Worm (Caenorhabditis elegans) whole organism, young adult: ENCODE data around the gene C18D11.3.

Source experiments
- B0019.2 ChIP-seq: fragments of 200-800 bp; sonication (Bioruptor generic); conservative IDR thresholded peaks from 2 replicates; pipeline ENCODE4 v1.3.6; 2022; ENCODE audit warnings: missing genetic modification reagents, missing genetic modification characterization, missing compliant biosample characterization
- C17E4.6 ChIP-seq: fragments of 200-800 bp; sonication (Bioruptor generic); IDR thresholded peaks from 2 replicates; pipeline ENCODE4 v1.3.6; 2022; ENCODE audit warnings: missing genetic modification reagents, missing genetic modification characterization, missing compliant biosample characterization
- F10E7.11 ChIP-seq: sonication (generic microtip); optimal IDR thresholded peaks from 2 replicates; lab custom pipeline; 2017; ENCODE audit warnings: mild to moderate bottlenecking, missing genetic modification characterization, moderate library complexity, missing compliant biosample characterization
- F23B12.7 ChIP-seq: sonication (generic microtip); optimal IDR thresholded peaks from 2 replicates; lab custom pipeline; 2017; ENCODE audit warnings: missing genetic modification characterization, mild to moderate bottlenecking, missing compliant biosample characterization, antibody characterized with exemption, moderate library complexity; ENCODE audit not compliant: insufficient read depth
- F33H1.4 ChIP-seq: fragments of 200-800 bp; sonication (Bioruptor generic); IDR thresholded peaks from 2 replicates; pipeline ENCODE4 v1.3.6; 2022; ENCODE audit warnings: missing genetic modification reagents, missing genetic modification characterization, missing compliant biosample characterization
- F39B2.1 ChIP-seq: fragments of 200-800 bp; sonication (Bioruptor generic); IDR thresholded peaks from 2 replicates; pipeline ENCODE4 v1.3.6; 2022; ENCODE audit warnings: missing genetic modification reagents, missing genetic modification characterization, missing compliant biosample characterization
- F57A8.1 ChIP-seq: fragments of 200-800 bp; sonication (Bioruptor generic); optimal IDR thresholded peaks from 2 replicates; lab custom pipeline; 2018; ENCODE audit warnings: mild to moderate bottlenecking, missing genetic modification characterization, moderate library complexity, missing compliant biosample characterization
- Y53F4B.3 ChIP-seq: fragments of 200-800 bp; sonication (Bioruptor generic); IDR thresholded peaks from 2 replicates; pipeline ENCODE4 v1.3.6; 2022; ENCODE audit warnings: missing genetic modification reagents, missing genetic modification characterization, missing compliant biosample characterization
- Y56A3A.18 ChIP-seq: fragments of 200-800 bp; sonication (Bioruptor generic); IDR thresholded peaks from 2 replicates; pipeline ENCODE4 v1.3.6; 2022; ENCODE audit warnings: missing genetic modification reagents, missing genetic modification characterization, missing compliant biosample characterization
- Y79H2A.3 ChIP-seq: fragments of 200-800 bp; sonication (Bioruptor generic); conservative IDR thresholded peaks from 2 replicates; pipeline ENCODE4 v1.3.6; 2022; ENCODE audit warnings: missing genetic modification reagents, missing genetic modification characterization, missing compliant biosample characterization
- akir-1 ChIP-seq: fragments of 200-800 bp; sonication (Bioruptor generic); optimal IDR thresholded peaks from 2 replicates; lab custom pipeline; 2018; ENCODE audit warnings: mild to moderate bottlenecking, missing genetic modification characterization, moderate library complexity, missing compliant biosample characterization
- aptf-2 ChIP-seq: fragments of 200-800 bp; sonication (Bioruptor generic); conservative IDR thresholded peaks from 2 replicates; pipeline ENCODE4 v1.3.6; 2022; ENCODE audit warnings: missing genetic modification reagents, missing genetic modification characterization, missing compliant biosample characterization
- atf-7 ChIP-seq: sonication (generic microtip); optimal IDR thresholded peaks from 2 replicates; lab custom pipeline; 2017; ENCODE audit warnings: mild to moderate bottlenecking, missing genetic modification characterization, missing compliant biosample characterization
- attf-6 ChIP-seq: fragments of 200-800 bp; sonication (Bioruptor generic); IDR thresholded peaks from 2 replicates; pipeline ENCODE4 v1.3.6; 2022; ENCODE audit warnings: missing genetic modification reagents, missing genetic modification characterization, missing compliant biosample characterization
- cebp-1 ChIP-seq, 2 experiments: fragments of 200-800 bp in 1 of 2; sonication (Bioruptor generic) in 1 of 2; sonication (generic microtip) in 1 of 2; IDR thresholded peaks in 1 of 2; optimal IDR thresholded peaks in 1 of 2; 2 replicates each; pipeline versions ENCODE4 v1.3.6 to Lab custom; 2017 to 2022; ENCODE audit warnings: missing compliant biosample characterization in 2 of 2, missing genetic modification characterization in 2 of 2, mild to moderate bottlenecking in 1 of 2, missing genetic modification reagents in 1 of 2, moderate library complexity in 1 of 2
- ceh-27 ChIP-seq: fragments of 200-800 bp; sonication (Bioruptor generic); optimal IDR thresholded peaks from 2 replicates; lab custom pipeline; 2018; ENCODE audit warnings: mild to moderate bottlenecking, missing genetic modification characterization, moderate library complexity, missing compliant biosample characterization
- ceh-40 ChIP-seq: fragments of 200-800 bp; sonication (Bioruptor generic); IDR thresholded peaks from 2 replicates; pipeline ENCODE4 v1.3.6; 2022; ENCODE audit warnings: missing genetic modification characterization, missing compliant biosample characterization
- ceh-91 ChIP-seq: fragments of 200-800 bp; sonication (Bioruptor generic); IDR thresholded peaks from 2 replicates; pipeline ENCODE4 v1.3.6; 2022; ENCODE audit warnings: missing genetic modification reagents, missing genetic modification characterization, missing compliant biosample characterization
- dox-1 ChIP-seq: fragments of 200-800 bp; sonication (Bioruptor generic); IDR thresholded peaks from 2 replicates; pipeline ENCODE4 v1.3.6; 2022; ENCODE audit warnings: missing genetic modification reagents, missing genetic modification characterization, missing compliant biosample characterization
- dpff-1 ChIP-seq: sonication (generic microtip); optimal IDR thresholded peaks from 2 replicates; lab custom pipeline; 2017; ENCODE audit warnings: mild to moderate bottlenecking, missing genetic modification characterization, missing compliant biosample characterization
- dpl-1 ChIP-seq: fragments of 150-350 bp; optimal IDR thresholded peaks from 2 replicates; lab custom pipeline; 2014; ENCODE audit warnings: missing biosample characterization, missing genetic modification reagents, missing genetic modification characterization
- efl-1 ChIP-seq: fragments of 150-350 bp; optimal IDR thresholded peaks from 2 replicates; lab custom pipeline; 2014; ENCODE audit warnings: missing biosample characterization, missing genetic modification reagents, missing genetic modification characterization
- egl-18 ChIP-seq: fragments of 200-800 bp; sonication (Bioruptor generic); IDR thresholded peaks from 2 replicates; pipeline ENCODE4 v1.3.6; 2022; ENCODE audit warnings: missing genetic modification reagents, missing genetic modification characterization, missing compliant biosample characterization
- egl-44 ChIP-seq: fragments of 200-800 bp; sonication (Bioruptor generic); IDR thresholded peaks from 2 replicates; pipeline ENCODE4 v1.3.6; 2022; ENCODE audit warnings: missing genetic modification reagents, missing genetic modification characterization, missing compliant biosample characterization
- ekl-4 ChIP-seq: fragments of 200-800 bp; sonication (Bioruptor generic); IDR thresholded peaks from 2 replicates; pipeline ENCODE4 v1.3.6; 2022; ENCODE audit warnings: missing genetic modification reagents, missing genetic modification characterization, missing compliant biosample characterization
- hlh-26 ChIP-seq: fragments of 200-800 bp; sonication (Bioruptor generic); conservative IDR thresholded peaks from 2 replicates; pipeline ENCODE4 v1.3.6; 2022; ENCODE audit warnings: missing genetic modification reagents, missing genetic modification characterization, missing compliant biosample characterization
- hmg-20 ChIP-seq: fragments of 200-800 bp; sonication (Bioruptor generic); IDR thresholded peaks from 2 replicates; pipeline ENCODE4 v1.3.6; 2022; ENCODE audit warnings: missing genetic modification reagents, missing genetic modification characterization, missing compliant biosample characterization
- let-526 ChIP-seq: fragments of 200-800 bp; sonication (Bioruptor generic); IDR thresholded peaks from 2 replicates; pipeline ENCODE4 v1.3.6; 2022; ENCODE audit warnings: missing genetic modification reagents, missing genetic modification characterization, missing compliant biosample characterization
- lin-26 ChIP-seq: fragments of 200-800 bp; sonication (Bioruptor generic); IDR thresholded peaks from 2 replicates; pipeline ENCODE4 v1.3.6; 2022; ENCODE audit warnings: missing genetic modification reagents, missing genetic modification characterization, missing compliant biosample characterization
- lin-35 ChIP-seq, 3 experiments: fragments of 150-350 bp in 2 of 3; sonication (generic microtip) in 1 of 3; optimal IDR thresholded peaks; 2 replicates each; lab custom pipeline; 2014 to 2018; ENCODE audit warnings: missing biosample characterization in 3 of 3, missing genetic modification characterization in 3 of 3, missing genetic modification reagents in 3 of 3
- lin-54 ChIP-seq: fragments of 200-800 bp; sonication (Bioruptor generic); optimal IDR thresholded peaks from 2 replicates; lab custom pipeline; 2018; ENCODE audit warnings: mild to moderate bottlenecking, missing genetic modification characterization, missing compliant biosample characterization
- lir-1 ChIP-seq: fragments of 200-800 bp; sonication (Bioruptor generic); conservative IDR thresholded peaks from 2 replicates; pipeline ENCODE4 v1.3.6; 2022; ENCODE audit warnings: missing genetic modification reagents, missing genetic modification characterization, missing compliant biosample characterization
- madf-6 ChIP-seq: fragments of 200-800 bp; sonication (Bioruptor generic); IDR thresholded peaks from 2 replicates; pipeline ENCODE4 v1.3.6; 2022; ENCODE audit warnings: missing genetic modification reagents, missing genetic modification characterization, missing compliant biosample characterization
- mcd-1 ChIP-seq: fragments of 200-800 bp; sonication (Bioruptor generic); IDR thresholded peaks from 2 replicates; pipeline ENCODE4 v1.3.6; 2022; ENCODE audit warnings: missing genetic modification reagents, missing genetic modification characterization, missing compliant biosample characterization
- mel-28 ChIP-seq: sonication (generic microtip); optimal IDR thresholded peaks from 2 replicates; lab custom pipeline; 2016; ENCODE audit warnings: borderline replicate concordance, mild to moderate bottlenecking, missing genetic modification characterization, missing compliant biosample characterization
- mes-4 ChIP-seq: sonication (generic microtip); optimal IDR thresholded peaks from 2 replicates; lab custom pipeline; 2016; ENCODE audit warnings: missing genotype, missing genetic modification characterization, missing compliant biosample characterization
- nfya-2 ChIP-seq: fragments of 200-800 bp; sonication (Bioruptor generic); IDR thresholded peaks from 2 replicates; pipeline ENCODE4 v1.3.6; 2022; ENCODE audit warnings: missing genetic modification reagents, missing genetic modification characterization, missing compliant biosample characterization
- nfyb-1 ChIP-seq: fragments of 200-800 bp; sonication (Bioruptor generic); IDR thresholded peaks from 2 replicates; pipeline ENCODE4 v1.3.6; 2022; ENCODE audit warnings: missing genetic modification reagents, missing genetic modification characterization, missing compliant biosample characterization
- nhr-120 ChIP-seq: fragments of 200-800 bp; sonication (Bioruptor generic); IDR thresholded peaks from 2 replicates; pipeline ENCODE4 v1.3.6; 2022; ENCODE audit warnings: missing genetic modification characterization, missing compliant biosample characterization
- nhr-80 ChIP-seq: sonication (generic microtip); optimal IDR thresholded peaks from 2 replicates; lab custom pipeline; 2016; ENCODE audit warnings: missing genetic modification characterization, missing compliant biosample characterization
- pha-4 ChIP-seq: fragments of 150-350 bp; sonication (generic microtip); optimal IDR thresholded peaks from 2 replicates; lab custom pipeline; 2014; ENCODE audit warnings: missing biosample characterization, missing genetic modification reagents, missing genetic modification characterization
- repo-1 ChIP-seq: sonication (generic microtip); optimal IDR thresholded peaks from 2 replicates; lab custom pipeline; 2017; ENCODE audit warnings: mild to moderate bottlenecking, missing genetic modification characterization, missing compliant biosample characterization
- snpc-3.4 ChIP-seq: sonication (generic microtip); optimal IDR thresholded peaks from 2 replicates; lab custom pipeline; 2017; ENCODE audit warnings: missing genetic modification characterization, mild to moderate bottlenecking, missing compliant biosample characterization, antibody characterized with exemption, moderate library complexity, missing genotype, missing genetic modification reagents
- tbx-9 ChIP-seq: sonication (generic microtip); optimal IDR thresholded peaks from 2 replicates; lab custom pipeline; 2016; ENCODE audit warnings: borderline replicate concordance, missing genetic modification characterization, inconsistent platforms, missing compliant biosample characterization
- unc-62 ChIP-seq: fragments of 150-350 bp; optimal IDR thresholded peaks from 2 replicates; lab custom pipeline; 2014; ENCODE audit warnings: missing biosample characterization, missing genetic modification reagents, missing genetic modification characterization
- zfh-2 ChIP-seq: fragments of 200-800 bp; sonication (Bioruptor generic); conservative IDR thresholded peaks from 2 replicates; pipeline ENCODE4 v1.3.6; 2022; ENCODE audit warnings: missing genetic modification reagents, missing genetic modification characterization, missing compliant biosample characterization
- ztf-18 ChIP-seq: sonication (generic microtip); optimal IDR thresholded peaks from 2 replicates; lab custom pipeline; 2016; ENCODE audit warnings: missing genotype, mild to moderate bottlenecking, missing genetic modification characterization, missing compliant biosample characterization
- ztf-26 ChIP-seq: sonication (generic microtip); optimal IDR thresholded peaks from 2 replicates; lab custom pipeline; 2017; ENCODE audit warnings: missing genetic modification characterization, missing compliant biosample characterization
- ztf-28 ChIP-seq: fragments of 200-800 bp; sonication (Bioruptor generic); IDR thresholded peaks from 2 replicates; pipeline ENCODE4 v1.3.6; 2022; ENCODE audit warnings: missing genetic modification reagents, missing genetic modification characterization, missing compliant biosample characterization

The C18D11.3 gene

ce11 chrIII:11834783-11835182 lies 11.5 kb downstream of the C18D11.3 start (continued):
- TF ChIP-seq akir-1 (GFP tag; lab: Kevin White, UChicago) (no peak), ztf-26 (tag; lab: Kevin White, UChicago) (no peak), F23B12.7 (no peak), lir-1 (GFP tag; lab: Robert Waterston, UW) (no peak), nfyb-1 (GFP tag; lab: Robert Waterston, UW) (0 out of 2 replicates have a peak, but pooled peaks have one; percentile 17), F10E7.11 (tag; lab: Kevin White, UChicago) (no peak), nhr-80 (tag; lab: Kevin White, UChicago) (peak; percentile 30), ztf-28 (GFP tag; lab: Robert Waterston, UW) (no peak), ceh-40 (GFP tag; lab: Robert Waterston, UW) (no peak), dpl-1 (no peak), tbx-9 (tag; lab: Kevin White, UChicago) (no peak), F39B2.1 (no peak), lin-54 (GFP tag; lab: Kevin White, UChicago) (no peak), ceh-27 (GFP tag; lab: Kevin White, UChicago) (no peak), hlh-26 (GFP tag; lab: Robert Waterston, UW) (no peak), repo-1 (tag; lab: Kevin White, UChicago) (no peak), nhr-120 (GFP tag; lab: Robert Waterston, UW) (no peak), hmg-20 (GFP tag; lab: Robert Waterston, UW) (no peak), nfya-2 (GFP tag; lab: Robert Waterston, UW) (no peak), mcd-1 (no peak), unc-62 (no peak), mel-28 (tag; lab: Kevin White, UChicago) (no peak), ekl-4 (GFP tag; lab: Robert Waterston, UW) (no peak), egl-44 (no peak), lin-35 (GFP tag; optimal IDR thresholded peaks at IDR 0.05; lab: Kevin White, UChicago) (no peak), egl-18 (GFP tag; lab: Robert Waterston, UW) (no peak), pha-4 (tag; lab: Kevin White, UChicago) (peak; percentile 73), F33H1.4 (no peak), atf-7 (tag; lab: Kevin White, UChicago) (no peak), dox-1 (GFP tag; lab: Robert Waterston, UW) (0 out of 2 replicates have a peak, but pooled peaks have one; percentile 25), dpff-1 (tag; lab: Kevin White, UChicago) (no peak), lin-26 (GFP tag; lab: Robert Waterston, UW) (no peak), cebp-1 (GFP tag; IDR thresholded peaks at IDR 0.05; lab: Robert Waterston, UW) (no peak), cebp-1 (tag; optimal IDR thresholded peaks at IDR 0.05; lab: Kevin White, UChicago) (peak; percentile 15), aptf-2 (GFP tag; lab: Robert Waterston, UW) (no peak)
- TF ChIP-seq, all 124 proteins: peak for 9

- no peak for TF ChIP-seq ceh-27 (GFP tag; lab: Kevin White, UChicago)
- no peak for TF ChIP-seq let-526
- TF ChIP-seq Y56A3A.18 = no peak
- TF ChIP-seq B0019.2 = no peak
- no peak for TF ChIP-seq C17E4.6 (GFP tag; lab: Robert Waterston, UW)
- TF ChIP-seq Y79H2A.3 (GFP tag; lab: Robert Waterston, UW) = no peak
- no peak; the same call in 1 of the 2 replicates for TF ChIP-seq cebp-1 (GFP tag; IDR thresholded peaks at IDR 0.05; lab: Robert Waterston, UW)
- TF ChIP-seq cebp-1 (tag; optimal IDR thresholded peaks at IDR 0.05; lab: Kevin White, UChicago) = peak; percentile 49
- no peak for TF ChIP-seq attf-6 (GFP tag; lab: Robert Waterston, UW)
- no peak for TF ChIP-seq efl-1
- TF ChIP-seq ceh-91 (GFP tag; lab: Robert Waterston, UW) = no peak
- no peak for TF ChIP-seq mes-4 (tag; lab: Kevin White, UChicago)
- TF ChIP-seq F57A8.1 (GFP tag; lab: Kevin White, UChicago) = no peak
- TF ChIP-seq zfh-2 (GFP tag; lab: Robert Waterston, UW) = peak; percentile 74
- no peak for TF ChIP-seq snpc-3.4 (tag; lab: Kevin White, UChicago)
- no peak for TF ChIP-seq Y53F4B.3 (GFP tag; lab: Robert Waterston, UW)
- no peak for TF ChIP-seq ztf-18
- TF ChIP-seq hmg-20 (GFP tag; lab: Robert Waterston, UW) = no peak
- TF ChIP-seq madf-6 (GFP tag; lab: Robert Waterston, UW) = no peak
These were observed 12.8 kb downstream of the C18D11.3 start for ce11 chrIII:11836054-11836453.
